Fruit fly (Drosophila melanogaster) S2 (cell line): Measurements from ENCODE around the gene FASN1.

ENCODE experiments used
- CG8478 ChIP-seq: fragments of >200 bp; optimal IDR thresholded peaks from 2 replicates; lab custom pipeline; 2018
- CTCF ChIP-seq, 2 experiments: fragments of >200 bp; optimal IDR thresholded peaks; 2 replicates each; lab custom pipeline; 2018

Gene FASN1

dm6 chr2L:3044660-3045504, 11.5 kb upstream of the FASN1 start:
- TF ChIP-seq CTCF (optimal IDR thresholded peaks at IDR 0.05; lab: Kevin White, UChicago), result no peak
- no peak for TF ChIP-seq CG8478 (lab: Kevin White, UChicago)

DNA sequence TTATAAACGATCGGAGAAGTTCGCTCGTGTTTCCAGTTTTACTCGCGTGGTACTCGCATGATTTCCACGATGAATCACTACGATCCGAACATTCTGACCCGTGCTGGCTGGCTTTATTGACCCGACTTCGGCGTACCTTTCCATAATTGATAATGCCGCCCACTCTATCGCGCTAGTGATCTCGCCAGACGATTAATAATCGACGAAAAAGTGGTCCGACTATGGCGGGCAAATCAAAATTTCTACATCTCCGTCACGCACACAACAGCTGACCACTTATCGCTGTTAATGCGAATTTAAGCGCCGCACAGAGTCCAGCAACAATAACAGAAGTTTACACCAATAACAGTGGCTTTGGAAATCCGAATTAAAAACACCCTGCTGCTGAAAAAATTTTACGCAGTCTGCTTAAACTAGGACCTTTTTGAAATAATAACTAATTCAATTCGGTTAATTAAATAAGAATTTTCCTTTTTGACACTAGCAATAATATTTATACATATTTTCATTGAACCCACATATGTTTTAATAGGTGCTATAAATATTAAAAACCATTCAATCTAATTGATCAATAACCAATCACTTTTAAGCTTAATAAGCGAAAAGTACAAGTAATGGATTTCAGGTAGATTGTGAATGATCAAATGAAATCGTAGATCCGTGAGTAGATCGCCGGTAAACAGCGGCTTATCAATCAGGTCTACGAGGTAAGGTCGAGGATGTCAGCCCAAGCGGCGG, 519 bp upstream of the FASN1 start:
- TF ChIP-seq CG8478 (lab: Kevin White, UChicago), result no peak
- no peak for TF ChIP-seq CTCF (optimal IDR thresholded peaks at IDR 0.05; lab: Kevin White, UChicago)

DNA sequence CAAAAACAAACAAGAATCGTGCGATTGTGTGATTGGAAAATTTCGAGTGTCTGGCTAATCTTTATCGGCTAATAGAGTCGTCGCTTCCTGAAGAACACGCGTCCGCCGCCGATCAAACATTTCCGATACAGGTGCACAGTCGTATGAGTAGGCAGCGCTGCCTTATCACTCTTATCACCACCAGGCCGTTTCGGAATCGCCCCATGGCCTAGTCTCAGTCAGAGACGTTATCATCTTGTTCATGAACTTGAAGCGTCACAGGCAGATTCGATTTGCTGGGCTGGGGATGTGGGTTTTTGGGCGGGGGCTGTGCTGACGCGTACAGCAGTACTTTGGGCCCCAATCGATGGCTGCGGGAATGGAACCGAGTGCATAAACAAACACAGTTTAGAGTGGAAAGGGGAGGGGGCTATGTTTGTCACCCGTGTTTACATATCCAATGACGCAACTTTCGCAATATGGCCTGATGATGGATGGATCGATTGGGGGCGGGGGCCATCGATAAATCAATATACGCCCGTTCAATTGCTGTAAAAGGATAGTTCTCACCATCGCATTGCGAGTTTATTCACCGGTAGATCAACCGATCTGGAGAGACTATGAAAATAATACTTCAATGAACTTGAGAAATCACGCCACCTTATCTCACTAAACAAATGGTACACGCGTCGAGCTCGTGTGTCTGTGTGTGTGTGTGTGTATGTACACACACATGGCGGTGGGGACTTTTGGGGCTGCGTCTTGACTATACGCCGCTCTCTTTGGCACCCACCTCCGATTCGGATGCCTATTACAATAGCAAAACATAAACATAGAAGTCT, 1.8 kb downstream of the FASN1 start:
- TF ChIP-seq CG8478 (lab: Kevin White, UChicago) (no peak), CTCF (optimal IDR thresholded peaks at IDR 0.05; lab: Kevin White, UChicago) (no peak)

DNA sequence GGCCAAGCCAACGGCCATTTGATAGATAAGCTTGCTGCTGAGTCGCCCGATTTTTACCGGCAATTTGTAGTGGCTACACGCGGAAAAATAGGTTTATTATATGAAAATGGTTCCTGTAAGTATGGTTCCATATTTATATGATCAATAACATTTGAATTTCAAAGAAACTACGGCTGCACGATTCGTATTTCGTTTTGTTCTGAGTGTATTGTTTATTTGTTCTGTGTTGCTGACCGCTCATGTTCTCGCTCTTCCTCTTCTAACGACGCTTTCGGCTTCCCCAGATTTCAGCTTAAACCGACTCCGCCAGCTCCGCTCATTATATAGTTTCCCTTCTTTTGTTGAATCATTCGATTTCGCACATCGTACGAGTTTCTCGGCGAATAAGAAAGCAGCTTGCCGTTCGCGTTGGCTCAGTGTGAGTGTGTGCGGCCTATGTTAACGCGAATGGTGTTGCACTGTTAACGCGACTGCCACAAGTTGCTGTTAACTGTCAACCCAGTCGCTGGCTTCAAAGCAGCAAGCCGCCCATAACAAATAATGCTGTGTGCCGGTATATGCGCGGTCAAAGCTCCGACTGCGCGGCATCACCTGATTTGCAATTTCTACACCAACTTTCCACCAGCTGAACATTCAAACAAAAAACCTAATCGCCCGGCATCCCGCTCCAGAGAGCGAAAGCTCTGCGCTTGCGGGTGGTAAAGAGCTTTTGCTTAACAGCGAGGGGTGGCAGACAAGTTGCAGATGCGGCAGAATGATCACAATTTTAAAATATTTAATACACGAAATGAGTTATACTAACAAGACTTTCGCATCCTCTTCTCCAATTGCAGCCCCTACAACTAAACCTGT, 2.6 kb downstream of the FASN1 start:
- no peak for TF ChIP-seq CTCF (optimal IDR thresholded peaks at IDR 0.05; lab: Kevin White, UChicago)
- no peak for TF ChIP-seq CG8478 (lab: Kevin White, UChicago)

DNA sequence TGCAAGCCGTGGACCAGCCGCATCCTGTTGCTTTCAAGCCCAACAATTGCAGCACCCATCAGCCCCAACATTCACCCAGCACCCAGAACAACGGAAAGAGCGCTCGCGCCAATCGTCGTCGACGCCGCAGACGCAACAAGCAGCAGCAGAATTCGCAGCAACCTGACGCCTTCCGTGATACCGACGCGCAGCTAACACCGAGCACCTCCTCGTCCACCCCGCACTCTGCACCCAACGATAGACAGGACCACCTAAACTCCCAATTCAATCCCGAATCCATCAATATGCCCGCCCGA, 3.2 kb downstream of the FASN1 start:
- TF ChIP-seq CTCF (optimal IDR thresholded peaks at IDR 0.05; lab: Kevin White, UChicago) (no peak), CG8478 (lab: Kevin White, UChicago) (no peak)

- no peak for TF ChIP-seq CTCF (optimal IDR thresholded peaks at IDR 0.05; lab: Kevin White, UChicago)
- no peak for TF ChIP-seq CG8478 (lab: Kevin White, UChicago)
Observed at dm6 chr2L:3078741-3079140, 22.3 kb downstream of the FASN1 start.

dm6 chr2L:3082895-3083294, 26.5 kb downstream of the FASN1 start:
- no peak for TF ChIP-seq CTCF (optimal IDR thresholded peaks at IDR 0.05; lab: Kevin White, UChicago)
- no peak for TF ChIP-seq CG8478 (lab: Kevin White, UChicago)

- TF ChIP-seq CG8478 (lab: Kevin White, UChicago) (no peak), CTCF (optimal IDR thresholded peaks at IDR 0.05; lab: Kevin White, UChicago) (no peak)
Observed at dm6 chr2L:3083510-3083909, 27.1 kb downstream of the FASN1 start.

- TF ChIP-seq CG8478 (lab: Kevin White, UChicago) (no peak), CTCF (optimal IDR thresholded peaks at IDR 0.05; lab: Kevin White, UChicago) (no peak)
Observed at dm6 chr2L:3086290-3086876, 30.0 kb downstream of the FASN1 start.

DNA sequence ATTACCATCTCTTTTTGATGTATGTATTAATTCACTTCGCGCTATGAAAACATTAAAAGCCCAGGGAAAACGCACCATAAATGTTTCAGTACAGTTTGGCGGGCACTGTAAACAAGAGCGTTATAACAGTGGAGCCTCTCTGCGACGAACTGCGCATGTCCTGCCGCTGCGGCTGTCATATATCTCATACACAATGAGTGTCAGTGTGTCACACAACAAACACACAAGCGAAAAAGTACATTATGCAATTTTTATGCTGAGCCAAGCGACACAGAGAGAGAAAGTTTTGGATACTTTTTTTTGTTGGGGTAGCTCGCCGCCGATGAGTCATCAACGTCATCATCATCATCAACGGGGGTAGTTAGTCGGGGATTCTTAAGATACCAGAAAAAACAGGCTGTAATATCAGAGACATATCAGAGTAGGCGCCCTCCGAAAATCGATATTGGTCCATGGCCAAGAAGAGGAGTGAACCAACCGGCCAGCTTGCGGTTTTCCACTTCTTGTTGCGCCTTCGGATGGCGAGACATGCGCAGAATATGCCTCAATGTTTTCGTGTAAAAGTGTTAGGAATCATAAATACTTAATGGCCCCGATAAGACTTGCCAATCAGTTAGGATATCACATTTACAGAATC, 32.0 kb downstream of the FASN1 start:
- no peak for TF ChIP-seq CTCF (optimal IDR thresholded peaks at IDR 0.05; lab: Kevin White, UChicago)
- no peak for TF ChIP-seq CG8478 (lab: Kevin White, UChicago)

DNA sequence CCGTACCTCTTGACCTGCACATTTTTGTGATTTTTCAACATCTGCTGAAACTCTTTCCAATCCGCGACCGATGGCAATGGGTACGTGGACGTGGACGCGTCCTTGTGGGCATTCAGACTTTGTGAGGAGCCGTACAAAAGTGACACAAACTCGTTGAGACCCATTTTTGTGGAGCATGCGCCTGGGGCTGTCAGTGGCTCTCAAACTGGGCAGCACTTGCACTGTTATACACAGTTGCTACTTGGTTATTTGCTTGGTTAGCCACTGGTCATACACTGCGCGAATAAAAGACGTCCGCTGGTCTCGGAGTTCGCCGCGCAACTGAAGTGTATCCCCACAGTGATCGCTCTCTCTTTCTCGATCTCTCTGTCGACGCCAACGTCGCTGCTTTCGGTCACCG, 33.8 kb downstream of the FASN1 start:
- no peak for TF ChIP-seq CTCF (optimal IDR thresholded peaks at IDR 0.05; lab: Kevin White, UChicago)
- TF ChIP-seq CG8478 (lab: Kevin White, UChicago), result no peak

DNA sequence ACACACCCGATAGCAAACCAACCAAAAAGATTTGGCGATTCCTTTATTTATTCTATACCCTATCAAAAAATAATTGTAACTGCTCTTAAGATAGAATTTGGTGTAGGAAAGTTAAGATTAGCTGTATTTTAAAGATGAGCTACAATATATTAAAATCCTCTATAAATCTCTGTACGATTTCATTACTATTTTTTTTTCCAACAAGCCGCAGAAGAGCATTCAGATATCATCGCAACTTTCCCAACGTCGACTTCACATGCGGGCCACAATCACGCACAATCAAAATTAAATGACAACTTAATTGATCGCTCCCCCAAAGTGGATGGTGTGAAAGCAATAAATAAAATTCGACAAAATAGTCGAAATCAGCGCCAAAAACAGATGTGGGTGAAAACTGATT, 36.1 kb downstream of the FASN1 start:
- TF ChIP-seq CTCF (optimal IDR thresholded peaks at IDR 0.05; lab: Kevin White, UChicago), result no peak
- TF ChIP-seq CG8478 (lab: Kevin White, UChicago), result no peak
